Fruit fly (Drosophila melanogaster) whole organism, embryonic: ENCODE data around the gene Usp10.
A peak's percentile ranks its signal among the peaks of the same experiment; 100 is the strongest.

Source experiments
- B-H2 ChIP-seq: fragments of 200-800 bp; sonication (Bioruptor generic); optimal IDR thresholded peaks from 2 replicates; lab custom pipeline; 2018; ENCODE audit warnings: missing biosample characterization, mild to moderate bottlenecking, missing genetic modification characterization
- CG11504 ChIP-seq: fragments of 200-800 bp; sonication (Bioruptor generic); optimal IDR thresholded peaks from 3 replicates; lab custom pipeline; 2019; ENCODE audit warnings: missing biosample characterization, mild to moderate bottlenecking, missing genetic modification characterization, moderate library complexity
- CG12769 ChIP-seq: fragments of 200-800 bp; sonication (Bioruptor generic); optimal IDR thresholded peaks from 2 replicates; lab custom pipeline; 2019; ENCODE audit warnings: missing biosample characterization, mild to moderate bottlenecking, missing genetic modification characterization, moderate library complexity
- CG13123 ChIP-seq: fragments of 200-800 bp; sonication (Bioruptor generic); optimal IDR thresholded peaks from 2 replicates; lab custom pipeline; 2016; ENCODE audit warnings: missing biosample characterization, missing genetic modification characterization
- CG13894 ChIP-seq: fragments of 200-800 bp; sonication (Bioruptor generic); optimal IDR thresholded peaks from 3 replicates; lab custom pipeline; 2018; ENCODE audit warnings: missing biosample characterization, mild to moderate bottlenecking, missing genetic modification characterization, moderate library complexity
- CG17912 ChIP-seq: fragments of 200-800 bp; sonication (Bioruptor generic); optimal IDR thresholded peaks from 2 replicates; lab custom pipeline; 2018; ENCODE audit warnings: missing biosample characterization, mild to moderate bottlenecking, missing genetic modification characterization
- CG2678 ChIP-seq: fragments of 200-800 bp; sonication (Bioruptor generic); optimal IDR thresholded peaks from 3 replicates; lab custom pipeline; 2019; ENCODE audit warnings: missing biosample characterization, mild to moderate bottlenecking, missing genetic modification characterization, moderate library complexity
- CG3065 ChIP-seq: fragments of 200-800 bp; sonication (Bioruptor generic); optimal IDR thresholded peaks from 2 replicates; lab custom pipeline; 2016; ENCODE audit warnings: missing biosample characterization, missing genetic modification characterization
- CG32532 ChIP-seq: fragments of 200-800 bp; sonication (Bioruptor generic); IDR thresholded peaks from 2 replicates; pipeline ENCODE4 v1.3.6; 2022; ENCODE audit warnings: missing biosample characterization, missing genetic modification characterization
- CG7271 ChIP-seq: fragments of 200-800 bp; sonication (Bioruptor generic); optimal IDR thresholded peaks from 2 replicates; lab custom pipeline; 2018; ENCODE audit warnings: missing biosample characterization, mild to moderate bottlenecking, missing genetic modification characterization, moderate library complexity
- CG9876 ChIP-seq: fragments of 200-800 bp; sonication (Bioruptor generic); optimal IDR thresholded peaks from 2 replicates; lab custom pipeline; 2016; ENCODE audit warnings: missing biosample characterization, missing genetic modification characterization
- CHES-1-like ChIP-seq: fragments of 200-800 bp; sonication (Bioruptor generic); optimal IDR thresholded peaks from 2 replicates; lab custom pipeline; 2016; ENCODE audit warnings: missing biosample characterization, missing genetic modification characterization
- CoRest ChIP-seq: fragments of 200-800 bp; sonication (Bioruptor generic); optimal IDR thresholded peaks from 3 replicates; lab custom pipeline; 2018; ENCODE audit warnings: missing biosample characterization, mild to moderate bottlenecking, missing genetic modification characterization, moderate library complexity
- D19A ChIP-seq: fragments of 200-800 bp; optimal IDR thresholded peaks from 3 replicates; lab custom pipeline; 2019; ENCODE audit warnings: missing biosample characterization, mild to moderate bottlenecking, missing genetic modification characterization, moderate library complexity
- Dbx ChIP-seq: fragments of 200-800 bp; sonication (Bioruptor generic); IDR thresholded peaks from 3 replicates; pipeline ENCODE4 v1.3.6; 2022; ENCODE audit warnings: missing biosample characterization, missing genetic modification characterization
- Drgx ChIP-seq: fragments of 200-800 bp; sonication (Bioruptor generic); IDR thresholded peaks from 2 replicates; pipeline ENCODE4 v1.3.6; 2022; ENCODE audit warnings: missing biosample characterization, missing genetic modification characterization
- Eip74EF ChIP-seq, 2 experiments: fragments of 200-800 bp in 1 of 2; fragments of >200 bp in 1 of 2; sonication (Bioruptor generic) in 1 of 2; optimal IDR thresholded peaks; 2 replicates each; lab custom pipeline; 2017 to 2019; ENCODE audit warnings: missing biosample characterization in 2 of 2, missing genetic modification characterization in 2 of 2, mild to moderate bottlenecking in 1 of 2, moderate library complexity in 1 of 2
- GATAe ChIP-seq: fragments of 200-800 bp; sonication (Bioruptor generic); conservative IDR thresholded peaks from 2 replicates; pipeline ENCODE4 v1.3.6; 2022; ENCODE audit warnings: missing biosample characterization, missing genetic modification characterization
- HLH3B ChIP-seq: fragments of 200-800 bp; sonication (Bioruptor generic); IDR thresholded peaks from 2 replicates; pipeline ENCODE4 v1.3.6; 2022; ENCODE audit warnings: missing biosample characterization, missing genetic modification characterization
- Hr3 ChIP-seq: fragments of 200-800 bp; sonication (Bioruptor generic); optimal IDR thresholded peaks from 3 replicates; lab custom pipeline; 2016; ENCODE audit warnings: missing biosample characterization, missing genetic modification characterization
- Hr51 ChIP-seq, 2 experiments: fragments of 200-800 bp; sonication (Bioruptor generic); optimal IDR thresholded peaks; 2 replicates in 1 of 2; 3 replicates in 1 of 2; lab custom pipeline; 2016 to 2018; ENCODE audit warnings: missing biosample characterization in 2 of 2, missing genetic modification characterization in 2 of 2, mild to moderate bottlenecking in 1 of 2, moderate library complexity in 1 of 2
- Lhr ChIP-seq: fragments of 200-800 bp; sonication (Bioruptor generic); optimal IDR thresholded peaks from 3 replicates; lab custom pipeline; 2017; ENCODE audit warnings: mild to moderate bottlenecking, missing biosample characterization, missing genetic modification reagents, missing genetic modification characterization
- MBD-R2 ChIP-seq: fragments of 200-800 bp; sonication (Bioruptor generic); IDR thresholded peaks from 2 replicates; pipeline ENCODE4 v1.3.6; 2022; ENCODE audit warnings: missing biosample characterization, missing genetic modification characterization
- Rx ChIP-seq: fragments of 200-800 bp; sonication (Bioruptor generic); IDR thresholded peaks from 2 replicates; pipeline ENCODE4 v1.3.6; 2022; ENCODE audit warnings: missing biosample characterization, missing genetic modification characterization
- Ssrp ChIP-seq: fragments of 200-800 bp; sonication (Bioruptor generic); optimal IDR thresholded peaks from 2 replicates; lab custom pipeline; 2018; ENCODE audit warnings: missing biosample characterization, mild to moderate bottlenecking, missing genetic modification characterization, moderate library complexity
- Taf1 ChIP-seq: fragments of 200-800 bp; sonication (Bioruptor generic); IDR thresholded peaks from 2 replicates; pipeline ENCODE4 v1.3.6; 2022; ENCODE audit warnings: missing biosample characterization, missing genetic modification characterization
- caup ChIP-seq: fragments of 200-800 bp; sonication (Bioruptor generic); optimal IDR thresholded peaks from 3 replicates; lab custom pipeline; 2017; ENCODE audit warnings: missing biosample characterization, mild to moderate bottlenecking, missing genetic modification characterization, moderate library complexity; ENCODE audit not compliant: severe bottlenecking
- cg ChIP-seq: fragments of 200-800 bp; sonication (Bioruptor generic); optimal IDR thresholded peaks from 3 replicates; lab custom pipeline; 2019; ENCODE audit warnings: missing biosample characterization, mild to moderate bottlenecking, missing genetic modification characterization, moderate library complexity
- chinmo ChIP-seq: fragments of 200-800 bp; sonication (Bioruptor generic); IDR thresholded peaks from 4 replicates; pipeline ENCODE4 v1.3.6; 2022; ENCODE audit warnings: missing biosample characterization, missing genetic modification characterization; ENCODE audit not compliant: partially characterized antibody
- ci ChIP-seq: fragments of 200-800 bp; sonication (Bioruptor generic); IDR thresholded peaks from 3 replicates; pipeline ENCODE4 v1.3.6; 2022; ENCODE audit warnings: missing biosample characterization, missing genetic modification characterization
- fru ChIP-seq: fragments of >200 bp; optimal IDR thresholded peaks from 2 replicates; lab custom pipeline; 2017
- gfzf ChIP-seq: fragments of 200-800 bp; sonication (Bioruptor generic); optimal IDR thresholded peaks from 2 replicates; lab custom pipeline; 2016; ENCODE audit warnings: missing biosample characterization, mild to moderate bottlenecking, missing genetic modification characterization, moderate library complexity
- her ChIP-seq: fragments of 200-800 bp; sonication (Bioruptor generic); optimal IDR thresholded peaks from 2 replicates; lab custom pipeline; 2016; ENCODE audit warnings: missing biosample characterization, missing genetic modification characterization
- hkb ChIP-seq, 2 experiments: fragments of 200-800 bp in 1 of 2; fragments of >200 bp in 1 of 2; sonication (Bioruptor generic) in 1 of 2; IDR thresholded peaks in 1 of 2; optimal IDR thresholded peaks in 1 of 2; 2 replicates each; pipeline versions ENCODE4 v1.3.6 to Lab custom; 2017 to 2022; ENCODE audit warnings: missing biosample characterization in 1 of 2, missing genetic modification characterization in 1 of 2
- hth ChIP-seq: fragments of >200 bp; optimal IDR thresholded peaks from 2 replicates; lab custom pipeline; 2017; ENCODE audit warnings: inconsistent platforms
- insv ChIP-seq, 2 experiments: fragments of 200-800 bp; sonication (Bioruptor generic); optimal IDR thresholded peaks; 3 replicates each; lab custom pipeline; 2016 to 2018; ENCODE audit warnings: missing biosample characterization in 2 of 2, missing genetic modification characterization in 2 of 2
- ken ChIP-seq: fragments of 200-800 bp; sonication (Bioruptor generic); IDR thresholded peaks from 3 replicates; pipeline ENCODE4 v1.3.6; 2022; ENCODE audit warnings: missing biosample characterization, missing genetic modification characterization
- lab ChIP-seq: fragments of 200-800 bp; sonication (Bioruptor generic); optimal IDR thresholded peaks from 3 replicates; lab custom pipeline; 2017; ENCODE audit warnings: missing biosample characterization, missing genetic modification characterization, mild to moderate bottlenecking, moderate library complexity, missing genetic modification reagents
- lmd ChIP-seq: fragments of 200-800 bp; sonication (Bioruptor generic); IDR thresholded peaks from 2 replicates; pipeline ENCODE4 v1.3.6; 2022; ENCODE audit warnings: missing biosample characterization, missing genetic modification characterization
- maf-S ChIP-seq: fragments of 200-800 bp; sonication (Bioruptor generic); optimal IDR thresholded peaks from 2 replicates; lab custom pipeline; 2016; ENCODE audit warnings: missing biosample characterization, missing genetic modification characterization
- nerfin-1 ChIP-seq: fragments of 200-800 bp; sonication (Bioruptor generic); optimal IDR thresholded peaks from 3 replicates; lab custom pipeline; 2019; ENCODE audit warnings: missing biosample characterization, mild to moderate bottlenecking, missing genetic modification characterization, moderate library complexity
- org-1 ChIP-seq: fragments of 200-800 bp; sonication (Bioruptor generic); optimal IDR thresholded peaks from 2 replicates; lab custom pipeline; 2017; ENCODE audit warnings: missing biosample characterization, missing genetic modification characterization
- pb ChIP-seq: fragments of 200-800 bp; sonication (Bioruptor generic); optimal IDR thresholded peaks from 3 replicates; lab custom pipeline; 2016; ENCODE audit warnings: missing biosample characterization, missing genetic modification characterization
- pfk ChIP-seq: fragments of 200-800 bp; sonication (Bioruptor generic); optimal IDR thresholded peaks from 2 replicates; lab custom pipeline; 2018; ENCODE audit warnings: missing biosample characterization, mild to moderate bottlenecking, missing genetic modification characterization, moderate library complexity
- sens ChIP-seq: fragments of 200-800 bp; sonication (Bioruptor generic); peaks from one replicate; lab custom pipeline; 2016; ENCODE audit warnings: missing biosample characterization, missing genetic modification characterization
- sob ChIP-seq: fragments of 200-800 bp; sonication (Bioruptor generic); IDR thresholded peaks from 2 replicates; pipeline ENCODE4 v1.3.6; 2022; ENCODE audit warnings: missing biosample characterization, missing genetic modification characterization
- ssp ChIP-seq: fragments of 200-800 bp; sonication (Bioruptor generic); IDR thresholded peaks from 2 replicates; pipeline ENCODE4 v1.3.6; 2022; ENCODE audit warnings: missing biosample characterization, missing genetic modification characterization
- stc ChIP-seq: fragments of 200-800 bp; sonication (Bioruptor generic); IDR thresholded peaks from 2 replicates; pipeline ENCODE4 v1.3.6; 2022; ENCODE audit warnings: missing biosample characterization, missing genetic modification characterization
- tna ChIP-seq: fragments of 200-800 bp; sonication (Bioruptor generic); IDR thresholded peaks from 2 replicates; pipeline ENCODE4 v1.3.6; 2022; ENCODE audit warnings: missing biosample characterization, missing genetic modification characterization; ENCODE audit not compliant: partially characterized antibody
- twi ChIP-seq: fragments of 200-800 bp; optimal IDR thresholded peaks from 2 replicates; lab custom pipeline; 2019; ENCODE audit warnings: missing biosample characterization, mild to moderate bottlenecking, missing genetic modification characterization, moderate library complexity
- z ChIP-seq: fragments of 200-800 bp; sonication (Bioruptor generic); IDR thresholded peaks from 3 replicates; pipeline ENCODE4 v1.3.6; 2022; ENCODE audit warnings: missing biosample characterization, missing genetic modification characterization

The Usp10 gene

DNA sequence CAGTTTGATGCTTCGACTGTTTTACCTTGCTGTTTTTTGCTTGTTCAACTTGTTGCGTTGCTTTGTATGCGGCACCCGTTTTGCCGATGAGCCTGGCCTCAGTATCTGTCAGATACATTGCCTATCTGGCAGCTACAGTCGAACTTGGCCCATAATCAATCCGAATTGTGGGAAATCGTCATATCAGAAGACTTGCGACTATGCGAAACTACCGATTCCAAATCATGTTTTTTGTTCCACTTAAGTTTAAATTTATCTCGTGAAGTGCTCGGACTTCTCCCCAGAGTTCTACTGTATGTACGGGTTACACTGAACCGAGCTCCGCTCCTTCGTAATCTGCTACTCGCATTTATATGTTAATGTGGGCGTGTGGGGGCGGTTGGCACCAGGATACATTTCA is 12.5 kb downstream of the Usp10 start (continued):
- no peak for TF ChIP-seq pb (GFP tag; lab: Kevin White, UChicago)
- TF ChIP-seq MBD-R2, result 0 out of 2 replicates have a peak, but pooled peaks have one; percentile 16
- TF ChIP-seq stc (GFP tag; lab: Robert Waterston, UW), result no peak
- no peak for TF ChIP-seq Lhr (GFP tag; lab: Kevin White, UChicago)
- TF ChIP-seq gfzf (GFP tag; lab: Kevin White, UChicago), result no peak
- peak; percentile 24; the same call in 1 of the 2 replicates for TF ChIP-seq Drgx (GFP tag; lab: Robert Waterston, UW)
- TF ChIP-seq fru (lab: Kevin White, UChicago), result no peak
- no peak for TF ChIP-seq Rx (GFP tag; lab: Robert Waterston, UW)
- no peak for TF ChIP-seq CG12769 (tag; lab: Kevin White, UChicago)
- TF ChIP-seq maf-S (GFP tag; lab: Kevin White, UChicago), result no peak
- peak; percentile 7; the same call in 1 of the 2 replicates for TF ChIP-seq Taf1
- TF ChIP-seq CG13123 (GFP tag; lab: Kevin White, UChicago), result no peak
- TF ChIP-seq z (GFP tag; lab: Robert Waterston, UW), result no peak
- no peak for TF ChIP-seq CHES-1-like (GFP tag; lab: Kevin White, UChicago)
- no peak for TF ChIP-seq CG13894
- no peak for TF ChIP-seq insv (GFP tag; optimal IDR thresholded peaks at IDR 0.05; lab: Kevin White, UChicago)
- TF ChIP-seq lmd, result peak; percentile 25; the same call in 1 of the 2 replicates
- TF ChIP-seq Eip74EF (GFP tag; optimal IDR thresholded peaks at IDR 0.05; lab: Kevin White, UChicago), result no peak
- no peak for TF ChIP-seq Hr3 (GFP tag; lab: Kevin White, UChicago)
- no peak for TF ChIP-seq B-H2 (GFP tag; lab: Kevin White, UChicago)
- peak; percentile 28 for TF ChIP-seq caup (GFP tag; lab: Kevin White, UChicago)
- TF ChIP-seq pfk, result no peak
- no peak for TF ChIP-seq CG9876 (GFP tag; lab: Kevin White, UChicago)
- TF ChIP-seq twi (tag; lab: Kevin White, UChicago), result no peak
- TF ChIP-seq ci (GFP tag; lab: Robert Waterston, UW), result no peak
- TF ChIP-seq chinmo, result 0 out of 4 replicates have a peak, but pooled peaks have one; percentile 2
- no peak for TF ChIP-seq nerfin-1 (tag; lab: Kevin White, UChicago)
- no peak for TF ChIP-seq D19A (tag; lab: Kevin White, UChicago)
- TF ChIP-seq ssp (GFP tag; lab: Robert Waterston, UW), result no peak
- no peak for TF ChIP-seq org-1 (GFP tag; lab: Kevin White, UChicago)
- no peak for TF ChIP-seq CG3065
- peak; percentile 58 for TF ChIP-seq CG32532
- no peak for TF ChIP-seq Ssrp (tag; lab: Kevin White, UChicago)
- peak; percentile 54; the same call in 2 of the 3 replicates for TF ChIP-seq Dbx (GFP tag; lab: Robert Waterston, UW)
- TF ChIP-seq GATAe (GFP tag; lab: Robert Waterston, UW), result 0 out of 2 replicates have a peak, but pooled peaks have one; percentile 10
- no peak for TF ChIP-seq CG11504 (tag; lab: Kevin White, UChicago)
- no peak for TF ChIP-seq Hr51 (GFP tag; optimal IDR thresholded peaks at IDR 0.05; lab: Kevin White, UChicago)
- no peak for TF ChIP-seq tna (GFP tag; lab: Robert Waterston, UW)
- no peak for TF ChIP-seq CG7271 (tag; lab: Kevin White, UChicago)
- no peak for TF ChIP-seq ken
- peak; percentile 46 for TF ChIP-seq lab (GFP tag; lab: Kevin White, UChicago)
- TF ChIP-seq sob (GFP tag; lab: Robert Waterston, UW), result peak; percentile 23; the same call in 1 of the 2 replicates
- no peak for TF ChIP-seq hkb (optimal IDR thresholded peaks at IDR 0.05; lab: Kevin White, UChicago)
- TF ChIP-seq hkb (GFP tag; IDR thresholded peaks at IDR 0.05; lab: Robert Waterston, UW), result 0 out of 2 replicates have a peak, but pooled peaks have one; percentile 42
- no peak for TF ChIP-seq her
- no peak for TF ChIP-seq CG17912 (GFP tag; lab: Kevin White, UChicago)
- peak; percentile 27 for TF ChIP-seq CG2678 (tag; lab: Kevin White, UChicago)
- no peak for TF ChIP-seq CoRest (tag; lab: Kevin White, UChicago)
- no peak for TF ChIP-seq HLH3B
- no peak for TF ChIP-seq cg (GFP tag; lab: Kevin White, UChicago)
- TF ChIP-seq sens, result no peak
- no peak for TF ChIP-seq hth (lab: Kevin White, UChicago)
